Fruit fly (Drosophila melanogaster): ENCODE results near the gene Apc.

dm6 chr3R:28880066-28880842, 35.7 kb upstream of the Apc start, which contains the start of the genes Nepl19 and Nepl20:
- TF ChIP-seq Clk (GFP tag; optimal IDR thresholded peaks at IDR 0.05), result peak; percentile 85
- TF ChIP-seq kay (GFP tag; ENCODE audit: borderline replicate concordance), result no peak
- no peak for TF ChIP-seq bab1 (GFP tag; optimal IDR thresholded peaks at IDR 0.05)
- TF ChIP-seq Hr96 (GFP tag; optimal IDR thresholded peaks at IDR 0.05), result peak; percentile 61
- peak; percentile 83 for TF ChIP-seq CG7045 (GFP tag; optimal IDR thresholded peaks at IDR 0.05)
- TF ChIP-seq CG5204 (GFP tag; optimal IDR thresholded peaks at IDR 0.05), result peak; percentile 76
- TF ChIP-seq CG11617 (GFP tag; optimal IDR thresholded peaks at IDR 0.05), result peak; percentile 80
- no peak for TF ChIP-seq cnc (optimal IDR thresholded peaks at IDR 0.05)

All from whole organism, adult.